Worm (Caenorhabditis elegans) whole organism, L4 larva: Measurements from ENCODE around the gene metl-9.

Experiments used
- D1046.2 ChIP-seq: fragments of 200-800 bp; sonication (Bioruptor generic); IDR thresholded peaks from 2 replicates; pipeline ENCODE4 v1.3.6; 2022; ENCODE audit warnings: missing genetic modification characterization, missing compliant biosample characterization
- ceh-82 ChIP-seq: sonication (generic microtip); optimal IDR thresholded peaks from 2 replicates; lab custom pipeline; 2017; ENCODE audit warnings: missing biosample characterization, missing genetic modification characterization
- daf-8 ChIP-seq: fragments of 200-800 bp; sonication (Bioruptor generic); IDR thresholded peaks from 2 replicates; pipeline ENCODE4 v1.3.6; 2022; ENCODE audit warnings: missing genetic modification characterization, missing compliant biosample characterization
- hlh-30 ChIP-seq: sonication (generic microtip); optimal IDR thresholded peaks from 2 replicates; lab custom pipeline; 2017; ENCODE audit warnings: antibody characterized with exemption, mild to moderate bottlenecking, missing genetic modification characterization, missing compliant biosample characterization; ENCODE audit not compliant: insufficient read depth
- jun-1 ChIP-seq: fragments of 150-350 bp; optimal IDR thresholded peaks from 2 replicates; lab custom pipeline; 2014; ENCODE audit warnings: missing biosample characterization, missing genetic modification reagents, missing genetic modification characterization
- nhr-11 ChIP-seq: fragments of 150-350 bp; optimal IDR thresholded peaks from 2 replicates; lab custom pipeline; 2014; ENCODE audit warnings: missing biosample characterization, missing genetic modification characterization
- nhr-237 ChIP-seq: sonication (generic microtip); optimal IDR thresholded peaks from 2 replicates; lab custom pipeline; 2017; ENCODE audit warnings: missing biosample characterization, missing genetic modification characterization
- nhr-77 ChIP-seq: fragments of 150-350 bp; optimal IDR thresholded peaks from 2 replicates; lab custom pipeline; 2014; ENCODE audit warnings: missing biosample characterization, missing genetic modification characterization
- vab-7 ChIP-seq: fragments of 200-800 bp; sonication (Bioruptor generic); IDR thresholded peaks from 2 replicates; pipeline ENCODE4 v1.3.6; 2022; ENCODE audit warnings: missing genetic modification reagents, missing genetic modification characterization, missing compliant biosample characterization
- ztf-11 ChIP-seq: fragments of 150-350 bp; optimal IDR thresholded peaks from 2 replicates; lab custom pipeline; 2014; ENCODE audit warnings: missing biosample characterization, missing genetic modification characterization

- no peak for TF ChIP-seq nhr-237 (tag; lab: Kevin White, UChicago)
- TF ChIP-seq nhr-77 (tag; lab: Kevin White, UChicago), result no peak
- TF ChIP-seq D1046.2 (GFP tag; lab: Robert Waterston, UW), result no peak
- TF ChIP-seq jun-1 (tag; lab: Kevin White, UChicago), result no peak
- TF ChIP-seq daf-8 (GFP tag; lab: Robert Waterston, UW), result no peak
- TF ChIP-seq nhr-11 (tag; lab: Kevin White, UChicago), result no peak
- no peak for TF ChIP-seq ceh-82 (tag; lab: Kevin White, UChicago)
- TF ChIP-seq vab-7 (GFP tag; lab: Robert Waterston, UW), result no peak
- no peak for TF ChIP-seq ztf-11
- TF ChIP-seq hlh-30 (tag; lab: Kevin White, UChicago), result no peak
These were observed 23.4 kb upstream of the metl-9 start for ce11 chrX:5202399-5202798.
